Worm (Caenorhabditis elegans) whole organism, late embryonic: ENCODE results near the gene coq-8.

Experiments used
- ceh-22 ChIP-seq: sonication (generic microtip); optimal IDR thresholded peaks from 2 replicates; lab custom pipeline; 2017; ENCODE audit warnings: missing biosample characterization, missing genetic modification characterization
- hlh-15 ChIP-seq: sonication (generic microtip); optimal IDR thresholded peaks from 2 replicates; lab custom pipeline; 2016; ENCODE audit warnings: missing genetic modification characterization, missing compliant biosample characterization
- madf-2 ChIP-seq: sonication (generic microtip); optimal IDR thresholded peaks from 2 replicates; lab custom pipeline; 2017; ENCODE audit warnings: missing genetic modification characterization, missing compliant biosample characterization
- nhr-11 ChIP-seq: fragments of 150-350 bp; optimal IDR thresholded peaks from 2 replicates; lab custom pipeline; 2014; ENCODE audit warnings: missing biosample characterization, missing genetic modification characterization

ce11 chrIII:4903784-4904183 is 40.6 kb downstream of the coq-8 start, which contains the start of gene kbp-2:
- TF ChIP-seq nhr-11 (tag; lab: Kevin White, UChicago) = no peak
- no peak for TF ChIP-seq ceh-22 (tag; lab: Kevin White, UChicago)
- no peak for TF ChIP-seq madf-2 (tag; lab: Kevin White, UChicago)
- TF ChIP-seq hlh-15 (tag; lab: Kevin White, UChicago) = no peak
